Fruit fly (Drosophila melanogaster) whole organism, embryonic: ENCODE results near the gene CG15012.

Source experiments
- Ada2b ChIP-seq: fragments of 200-800 bp; sonication (Bioruptor generic); IDR thresholded peaks from 2 replicates; pipeline ENCODE4 v1.3.6; 2022; ENCODE audit warnings: missing biosample characterization, missing genetic modification characterization
- CG10565 ChIP-seq: fragments of 200-800 bp; sonication (Bioruptor generic); optimal IDR thresholded peaks from 3 replicates; lab custom pipeline; 2016; ENCODE audit warnings: missing biosample characterization, mild to moderate bottlenecking, missing genetic modification characterization
- CG11247 ChIP-seq: fragments of 200-800 bp; sonication (Bioruptor generic); IDR thresholded peaks from 2 replicates; pipeline ENCODE4 v1.3.6; 2022; ENCODE audit warnings: missing biosample characterization, missing genetic modification characterization
- CG11560 ChIP-seq: fragments of 200-800 bp; sonication (Bioruptor generic); IDR thresholded peaks from 3 replicates; pipeline ENCODE4 v1.3.6; 2022; ENCODE audit warnings: missing biosample characterization, missing genetic modification characterization
- CG11723 ChIP-seq: fragments of 200-800 bp; sonication (Bioruptor generic); optimal IDR thresholded peaks from 2 replicates; lab custom pipeline; 2017; ENCODE audit warnings: missing biosample characterization, mild to moderate bottlenecking, missing genetic modification characterization
- CG15514 ChIP-seq: fragments of 200-800 bp; sonication (Bioruptor generic); optimal IDR thresholded peaks from 3 replicates; lab custom pipeline; 2017; ENCODE audit warnings: missing biosample characterization, missing genetic modification characterization, mild to moderate bottlenecking, moderate library complexity, missing genetic modification reagents
- CG16863 ChIP-seq: fragments of 200-800 bp; sonication (Bioruptor generic); optimal IDR thresholded peaks from 3 replicates; lab custom pipeline; 2016; ENCODE audit warnings: missing biosample characterization, missing genetic modification characterization
- CG17912 ChIP-seq: fragments of 200-800 bp; sonication (Bioruptor generic); optimal IDR thresholded peaks from 2 replicates; lab custom pipeline; 2018; ENCODE audit warnings: missing biosample characterization, mild to moderate bottlenecking, missing genetic modification characterization
- CG31224 ChIP-seq: fragments of 200-800 bp; sonication (Bioruptor generic); IDR thresholded peaks from 2 replicates; pipeline ENCODE4 v1.3.6; 2022; ENCODE audit warnings: missing biosample characterization, missing genetic modification characterization
- CG31365 ChIP-seq: fragments of 200-800 bp; sonication (Bioruptor generic); optimal IDR thresholded peaks from 2 replicates; lab custom pipeline; 2018; ENCODE audit warnings: missing biosample characterization, mild to moderate bottlenecking, missing genetic modification characterization
- CG4707 ChIP-seq: fragments of 200-800 bp; sonication (Bioruptor generic); optimal IDR thresholded peaks from 2 replicates; lab custom pipeline; 2018; ENCODE audit warnings: missing biosample characterization, mild to moderate bottlenecking, missing genetic modification characterization, moderate library complexity
- CG6654 ChIP-seq: fragments of 200-800 bp; sonication (Bioruptor generic); optimal IDR thresholded peaks from 2 replicates; lab custom pipeline; 2017; ENCODE audit warnings: missing biosample characterization, mild to moderate bottlenecking, missing genetic modification characterization
- CG6791 ChIP-seq: fragments of 200-800 bp; sonication (Bioruptor generic); IDR thresholded peaks from 3 replicates; pipeline ENCODE4 v1.3.6; 2022; ENCODE audit warnings: missing biosample characterization, missing genetic modification characterization; ENCODE audit not compliant: partially characterized antibody
- CG7271 ChIP-seq: fragments of 200-800 bp; sonication (Bioruptor generic); optimal IDR thresholded peaks from 2 replicates; lab custom pipeline; 2018; ENCODE audit warnings: missing biosample characterization, mild to moderate bottlenecking, missing genetic modification characterization, moderate library complexity
- CG8359 ChIP-seq: fragments of 200-800 bp; sonication (Bioruptor generic); optimal IDR thresholded peaks from 2 replicates; lab custom pipeline; 2017; ENCODE audit warnings: missing biosample characterization, mild to moderate bottlenecking, missing genetic modification characterization, borderline replicate concordance
- CG9727 ChIP-seq: fragments of 200-800 bp; sonication (Bioruptor generic); optimal IDR thresholded peaks from 3 replicates; lab custom pipeline; 2017; ENCODE audit warnings: missing biosample characterization, mild to moderate bottlenecking, missing genetic modification characterization
- CG9876 ChIP-seq: fragments of 200-800 bp; sonication (Bioruptor generic); optimal IDR thresholded peaks from 2 replicates; lab custom pipeline; 2016; ENCODE audit warnings: missing biosample characterization, missing genetic modification characterization
- MBD-R2 ChIP-seq: fragments of 200-800 bp; sonication (Bioruptor generic); IDR thresholded peaks from 2 replicates; pipeline ENCODE4 v1.3.6; 2022; ENCODE audit warnings: missing biosample characterization, missing genetic modification characterization
- Neu2 ChIP-seq: fragments of 200-800 bp; sonication (Bioruptor generic); optimal IDR thresholded peaks from 3 replicates; lab custom pipeline; 2016; ENCODE audit warnings: missing biosample characterization, missing genetic modification characterization, borderline replicate concordance
- Nf-YA ChIP-seq: fragments of 200-800 bp; sonication (Bioruptor generic); IDR thresholded peaks from 2 replicates; pipeline ENCODE4 v1.3.6; 2022; ENCODE audit warnings: missing biosample characterization, missing genetic modification characterization
- Oaz ChIP-seq: fragments of 200-800 bp; sonication (Bioruptor generic); IDR thresholded peaks from 2 replicates; pipeline ENCODE4 v1.3.6; 2022; ENCODE audit warnings: missing biosample characterization, missing genetic modification characterization
- Pdp1 ChIP-seq, 2 experiments: fragments of 200-800 bp; sonication (Bioruptor generic); optimal IDR thresholded peaks; 3 replicates each; lab custom pipeline; 2016; ENCODE audit warnings: missing biosample characterization in 2 of 2, missing genetic modification characterization in 2 of 2, mild to moderate bottlenecking in 1 of 2, moderate library complexity in 1 of 2
- Poxn ChIP-seq: fragments of 200-800 bp; sonication (Bioruptor generic); IDR thresholded peaks from 2 replicates; pipeline ENCODE4 v1.3.6; 2022; ENCODE audit warnings: missing biosample characterization, missing genetic modification characterization
- Rx ChIP-seq: fragments of 200-800 bp; sonication (Bioruptor generic); IDR thresholded peaks from 2 replicates; pipeline ENCODE4 v1.3.6; 2022; ENCODE audit warnings: missing biosample characterization, missing genetic modification characterization
- Side ChIP-seq: fragments of 200-800 bp; sonication (Bioruptor generic); optimal IDR thresholded peaks from 2 replicates; lab custom pipeline; 2016; ENCODE audit warnings: missing biosample characterization, missing genetic modification characterization
- Sox100B ChIP-seq: fragments of 200-800 bp; sonication (Bioruptor generic); optimal IDR thresholded peaks from 3 replicates; lab custom pipeline; 2018; ENCODE audit warnings: missing biosample characterization, mild to moderate bottlenecking, missing genetic modification characterization
- Ssrp ChIP-seq: fragments of 200-800 bp; sonication (Bioruptor generic); optimal IDR thresholded peaks from 2 replicates; lab custom pipeline; 2018; ENCODE audit warnings: missing biosample characterization, mild to moderate bottlenecking, missing genetic modification characterization, moderate library complexity
- Xrp1 ChIP-seq: fragments of 200-800 bp; sonication (Bioruptor generic); IDR thresholded peaks from 2 replicates; pipeline ENCODE4 v1.3.6; 2022; ENCODE audit warnings: missing biosample characterization, missing genetic modification characterization
- al ChIP-seq: fragments of 200-800 bp; sonication (Bioruptor generic); IDR thresholded peaks from 2 replicates; pipeline ENCODE4 v1.3.6; 2022; ENCODE audit warnings: missing biosample characterization, missing genetic modification characterization
- ara ChIP-seq: fragments of 200-800 bp; sonication (Bioruptor generic); IDR thresholded peaks from 2 replicates; pipeline ENCODE4 v1.3.6; 2022; ENCODE audit warnings: missing biosample characterization, missing genetic modification characterization
- btn ChIP-seq: fragments of 200-800 bp; sonication (Bioruptor generic); optimal IDR thresholded peaks from 2 replicates; lab custom pipeline; 2016; ENCODE audit warnings: missing biosample characterization, missing genetic modification characterization
- danr ChIP-seq: fragments of 200-800 bp; sonication (Bioruptor generic); IDR thresholded peaks from 2 replicates; pipeline ENCODE4 v1.3.6; 2022; ENCODE audit warnings: missing biosample characterization, missing genetic modification characterization
- dpn ChIP-seq, 2 experiments: fragments of 200-800 bp; sonication (Bioruptor generic); optimal IDR thresholded peaks; 3 replicates each; lab custom pipeline; 2016; ENCODE audit warnings: missing biosample characterization in 2 of 2, missing genetic modification characterization in 2 of 2
- eve ChIP-seq, 2 experiments: fragments of >200 bp; optimal IDR thresholded peaks; 2 replicates each; lab custom pipeline; 2017; ENCODE audit warnings: missing biosample characterization in 2 of 2, missing genetic modification characterization in 2 of 2
- grau ChIP-seq: fragments of 200-800 bp; optimal IDR thresholded peaks from 3 replicates; lab custom pipeline; 2019; ENCODE audit warnings: missing biosample characterization, mild to moderate bottlenecking, missing genetic modification characterization, moderate library complexity
- jigr1 ChIP-seq: fragments of 200-800 bp; sonication (Bioruptor generic); IDR thresholded peaks from 3 replicates; pipeline ENCODE4 v1.3.6; 2022; ENCODE audit warnings: missing biosample characterization, missing genetic modification characterization
- klu ChIP-seq: fragments of 200-800 bp; sonication (Bioruptor generic); IDR thresholded peaks from 2 replicates; pipeline ENCODE4 v1.3.6; 2022; ENCODE audit warnings: missing biosample characterization, missing genetic modification characterization
- nerfin-1 ChIP-seq: fragments of 200-800 bp; sonication (Bioruptor generic); optimal IDR thresholded peaks from 3 replicates; lab custom pipeline; 2019; ENCODE audit warnings: missing biosample characterization, mild to moderate bottlenecking, missing genetic modification characterization, moderate library complexity
- nerfin-2 ChIP-seq: fragments of 200-800 bp; sonication (Bioruptor generic); IDR thresholded peaks from 2 replicates; pipeline ENCODE4 v1.3.6; 2022; ENCODE audit warnings: missing biosample characterization, missing genetic modification characterization; ENCODE audit not compliant: partially characterized antibody
- peb ChIP-seq: fragments of 200-800 bp; sonication (Bioruptor generic); IDR thresholded peaks from 2 replicates; pipeline ENCODE4 v1.3.6; 2022; ENCODE audit warnings: missing biosample characterization, missing genetic modification characterization
- phol ChIP-seq: fragments of 200-800 bp; sonication (Bioruptor generic); optimal IDR thresholded peaks from 3 replicates; lab custom pipeline; 2018; ENCODE audit warnings: missing biosample characterization, mild to moderate bottlenecking, missing genetic modification characterization, moderate library complexity
- pita ChIP-seq: fragments of 200-800 bp; sonication (Bioruptor generic); optimal IDR thresholded peaks from 2 replicates; lab custom pipeline; 2017; ENCODE audit warnings: missing biosample characterization, mild to moderate bottlenecking, missing genetic modification characterization
- prd ChIP-seq, 3 experiments: fragments of >200 bp in 2 of 3; fragments of 200-800 bp in 1 of 3; sonication (Bioruptor generic) in 1 of 3; optimal IDR thresholded peaks in 2 of 3; IDR thresholded peaks in 1 of 3; 2 replicates in 2 of 3; 3 replicates in 1 of 3; pipeline versions ENCODE4 v1.3.6 to Lab custom; 2017 to 2022; ENCODE audit warnings: missing biosample characterization in 1 of 3, missing genetic modification characterization in 1 of 3
- pum ChIP-seq: fragments of 200-800 bp; sonication (Bioruptor generic); optimal IDR thresholded peaks from 2 replicates; lab custom pipeline; 2016; ENCODE audit warnings: missing biosample characterization, missing genetic modification characterization
- sens-2 ChIP-seq: fragments of 200-800 bp; sonication (Bioruptor generic); IDR thresholded peaks from 2 replicates; pipeline ENCODE4 v1.3.6; 2022; ENCODE audit warnings: missing biosample characterization, missing genetic modification characterization
- sob ChIP-seq: fragments of 200-800 bp; sonication (Bioruptor generic); IDR thresholded peaks from 2 replicates; pipeline ENCODE4 v1.3.6; 2022; ENCODE audit warnings: missing biosample characterization, missing genetic modification characterization
- tin ChIP-seq: fragments of 200-800 bp; sonication (Bioruptor generic); optimal IDR thresholded peaks from 3 replicates; lab custom pipeline; 2016; ENCODE audit warnings: missing biosample characterization, missing genetic modification characterization
- unpg ChIP-seq: fragments of 200-800 bp; sonication (Bioruptor generic); optimal IDR thresholded peaks from 3 replicates; lab custom pipeline; 2018; ENCODE audit warnings: missing biosample characterization, mild to moderate bottlenecking, missing genetic modification characterization, moderate library complexity
- wdn ChIP-seq: fragments of 200-800 bp; sonication (Bioruptor generic); IDR thresholded peaks from 2 replicates; pipeline ENCODE4 v1.3.6; 2022; ENCODE audit warnings: missing biosample characterization, missing genetic modification characterization
- zen2 ChIP-seq: fragments of 200-800 bp; sonication (Bioruptor generic); IDR thresholded peaks from 3 replicates; pipeline ENCODE4 v1.3.6; 2022; ENCODE audit warnings: missing biosample characterization, missing genetic modification characterization; ENCODE audit not compliant: partially characterized antibody

CG15012 gene

DNA sequence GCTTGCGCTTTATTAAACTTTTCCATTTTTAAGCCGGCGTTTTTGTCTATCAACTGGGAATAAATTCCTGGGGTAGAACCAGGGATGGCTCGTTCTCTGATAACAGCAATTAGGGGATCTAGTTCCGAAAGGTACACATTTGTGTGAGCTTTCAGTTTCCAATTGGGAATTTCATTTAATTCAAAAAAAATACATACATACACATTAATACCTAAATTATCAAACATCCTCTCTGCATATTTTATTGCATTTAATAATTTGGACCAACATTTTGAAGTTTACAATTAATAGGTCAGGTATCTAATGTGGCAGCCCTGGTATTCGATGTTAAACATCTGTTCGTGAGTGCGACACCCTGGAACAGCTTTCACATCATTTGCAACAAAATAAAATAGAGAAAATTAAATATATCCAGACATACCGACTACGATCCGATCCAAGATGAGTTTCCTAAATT lies 32.9 kb downstream of the CG15012 start, which contains the start of the genes CG15011 and CG1309 (continued):
- TF ChIP-seq CG31365 (tag; lab: Kevin White, UChicago) (peak; percentile 5), Ssrp (tag; lab: Kevin White, UChicago) (peak; percentile 79), CG10565 (peak; percentile 14), CG8359 (GFP tag; lab: Kevin White, UChicago) (no peak), prd (optimal IDR thresholded peaks at IDR 0.05; lab: Kevin White, UChicago) (no peak), prd (GFP tag; IDR thresholded peaks at IDR 0.05; lab: Robert Waterston, UW) (peak; percentile 88), CG9727 (GFP tag; lab: Kevin White, UChicago) (peak; percentile 84), CG11723 (GFP tag; lab: Kevin White, UChicago) (peak; percentile 23), Pdp1 (GFP tag; optimal IDR thresholded peaks at IDR 0.05; lab: Kevin White, UChicago) (peak; percentile 82 to 88), Side (GFP tag; lab: Kevin White, UChicago) (peak; percentile 80), Neu2 (GFP tag; lab: Kevin White, UChicago) (peak; percentile 48), CG4707 (GFP tag; lab: Kevin White, UChicago) (peak; percentile 28), CG6791 (GFP tag; lab: Robert Waterston, UW) (no peak), jigr1 (GFP tag; lab: Robert Waterston, UW) (0 out of 3 replicates have a peak, but pooled peaks have one; percentile 8), pum (GFP tag; lab: Kevin White, UChicago) (peak; percentile 86), zen2 (no peak), Oaz (GFP tag; lab: Robert Waterston, UW) (0 out of 2 replicates have a peak, but pooled peaks have one; percentile 34), pita (no peak), tin (GFP tag; lab: Kevin White, UChicago) (peak; percentile 83), sens-2 (GFP tag; lab: Robert Waterston, UW) (no peak), Xrp1 (GFP tag; lab: Robert Waterston, UW) (peak; percentile 80), CG11247 (GFP tag; lab: Robert Waterston, UW) (peak; percentile 56; the same call in 1 of the 2 replicates), CG11560 (tag; lab: Robert Waterston, UW) (peak; percentile 41; the same call in 1 of the 3 replicates), Poxn (0 out of 2 replicates have a peak, but pooled peaks have one; percentile 24), dpn (GFP tag; optimal IDR thresholded peaks at IDR 0.05; lab: Kevin White, UChicago) (peak; percentile 85 to 88), Nf-YA (GFP tag; lab: Robert Waterston, UW) (no peak), sob (GFP tag; lab: Robert Waterston, UW) (peak; percentile 78), CG6654 (GFP tag; lab: Kevin White, UChicago) (peak; percentile 39), CG17912 (GFP tag; lab: Kevin White, UChicago) (peak; percentile 28), Sox100B (GFP tag; lab: Kevin White, UChicago) (peak; percentile 76), ara (GFP tag; lab: Robert Waterston, UW) (no peak), Ada2b (peak; percentile 76), danr (GFP tag; lab: Robert Waterston, UW) (peak; percentile 28; the same call in 1 of the 2 replicates), nerfin-1 (tag; lab: Kevin White, UChicago) (peak; percentile 93), klu (GFP tag; lab: Robert Waterston, UW) (peak; percentile 69; the same call in 1 of the 2 replicates), phol (peak; percentile 87), unpg (GFP tag; lab: Kevin White, UChicago) (peak; percentile 84), grau (tag; lab: Kevin White, UChicago) (peak; percentile 86), CG9876 (GFP tag; lab: Kevin White, UChicago) (peak; percentile 76), peb (GFP tag; lab: Robert Waterston, UW) (peak; percentile 63), MBD-R2 (GFP tag; lab: Robert Waterston, UW) (peak; percentile 97), CG7271 (tag; lab: Kevin White, UChicago) (no peak), CG31224 (GFP tag; lab: Robert Waterston, UW) (peak; percentile 59), btn (GFP tag; lab: Kevin White, UChicago) (peak; percentile 59), Rx (peak; percentile 59), al (peak; percentile 78), nerfin-2 (no peak), wdn (GFP tag; lab: Robert Waterston, UW) (peak; percentile 71), CG16863 (GFP tag; lab: Kevin White, UChicago) (peak; percentile 83), CG15514 (GFP tag; lab: Kevin White, UChicago) (peak; percentile 100), eve (GFP tag; optimal IDR thresholded peaks at IDR 0.05; lab: Kevin White, UChicago) (no peak)
